Worm (Caenorhabditis elegans) whole organism, young adult: Measurements from ENCODE around the gene T19D12.4.

Source experiments
- B0261.1 ChIP-seq: sonication (generic microtip); optimal IDR thresholded peaks from 2 replicates; lab custom pipeline; 2016; ENCODE audit warnings: mild to moderate bottlenecking, missing genetic modification characterization, moderate library complexity, missing compliant biosample characterization
- C06A6.2 ChIP-seq: fragments of 200-800 bp; sonication (Bioruptor generic); conservative IDR thresholded peaks from 2 replicates; pipeline ENCODE4 v1.3.6; 2022; ENCODE audit warnings: missing genetic modification characterization, missing compliant biosample characterization
- C17E4.6 ChIP-seq: fragments of 200-800 bp; sonication (Bioruptor generic); IDR thresholded peaks from 2 replicates; pipeline ENCODE4 v1.3.6; 2022; ENCODE audit warnings: missing genetic modification reagents, missing genetic modification characterization, missing compliant biosample characterization
- D2030.7 ChIP-seq: fragments of 200-800 bp; sonication (Bioruptor generic); IDR thresholded peaks from 2 replicates; pipeline ENCODE4 v1.3.6; 2022; ENCODE audit warnings: missing genetic modification reagents, missing genetic modification characterization, missing compliant biosample characterization
- F10E7.11 ChIP-seq: sonication (generic microtip); optimal IDR thresholded peaks from 2 replicates; lab custom pipeline; 2017; ENCODE audit warnings: mild to moderate bottlenecking, missing genetic modification characterization, moderate library complexity, missing compliant biosample characterization
- F23B12.7 ChIP-seq: sonication (generic microtip); optimal IDR thresholded peaks from 2 replicates; lab custom pipeline; 2017; ENCODE audit warnings: missing genetic modification characterization, mild to moderate bottlenecking, missing compliant biosample characterization, antibody characterized with exemption, moderate library complexity; ENCODE audit not compliant: insufficient read depth
- F55B11.4 ChIP-seq: sonication (generic microtip); optimal IDR thresholded peaks from 2 replicates; lab custom pipeline; 2016; ENCODE audit warnings: missing compliant biosample characterization, missing genetic modification characterization, borderline replicate concordance; ENCODE audit not compliant: insufficient read depth
- T26A5.8 ChIP-seq: sonication (generic microtip); optimal IDR thresholded peaks from 2 replicates; lab custom pipeline; 2016; ENCODE audit warnings: missing genetic modification characterization, missing compliant biosample characterization
- atf-7 ChIP-seq: sonication (generic microtip); optimal IDR thresholded peaks from 2 replicates; lab custom pipeline; 2017; ENCODE audit warnings: mild to moderate bottlenecking, missing genetic modification characterization, missing compliant biosample characterization
- attf-5 ChIP-seq: fragments of 200-800 bp; sonication (Bioruptor generic); optimal IDR thresholded peaks from 2 replicates; lab custom pipeline; 2018; ENCODE audit warnings: mild to moderate bottlenecking, missing genetic modification characterization, missing compliant biosample characterization
- bed-2 ChIP-seq: fragments of 200-800 bp; sonication (Bioruptor generic); IDR thresholded peaks from 2 replicates; pipeline ENCODE4 v1.3.6; 2022; ENCODE audit warnings: missing genetic modification reagents, missing genetic modification characterization, missing compliant biosample characterization
- ccch-3 ChIP-seq: fragments of 200-800 bp; sonication (Bioruptor generic); optimal IDR thresholded peaks from 2 replicates; lab custom pipeline; 2018; ENCODE audit warnings: mild to moderate bottlenecking, missing genetic modification characterization, missing compliant biosample characterization
- ceh-100 ChIP-seq: fragments of 200-800 bp; sonication (Bioruptor generic); IDR thresholded peaks from 2 replicates; pipeline ENCODE4 v1.3.6; 2022; ENCODE audit warnings: missing genetic modification reagents, missing genetic modification characterization, missing compliant biosample characterization
- ceh-40 ChIP-seq: fragments of 200-800 bp; sonication (Bioruptor generic); IDR thresholded peaks from 2 replicates; pipeline ENCODE4 v1.3.6; 2022; ENCODE audit warnings: missing genetic modification characterization, missing compliant biosample characterization
- dpff-1 ChIP-seq: sonication (generic microtip); optimal IDR thresholded peaks from 2 replicates; lab custom pipeline; 2017; ENCODE audit warnings: mild to moderate bottlenecking, missing genetic modification characterization, missing compliant biosample characterization
- efl-1 ChIP-seq: fragments of 150-350 bp; optimal IDR thresholded peaks from 2 replicates; lab custom pipeline; 2014; ENCODE audit warnings: missing biosample characterization, missing genetic modification reagents, missing genetic modification characterization
- egrh-3 ChIP-seq: fragments of 200-800 bp; sonication (Bioruptor generic); IDR thresholded peaks from 2 replicates; pipeline ENCODE4 v1.3.6; 2022; ENCODE audit warnings: missing genetic modification reagents, missing genetic modification characterization, missing compliant biosample characterization
- ekl-4 ChIP-seq: fragments of 200-800 bp; sonication (Bioruptor generic); IDR thresholded peaks from 2 replicates; pipeline ENCODE4 v1.3.6; 2022; ENCODE audit warnings: missing genetic modification reagents, missing genetic modification characterization, missing compliant biosample characterization
- hmg-20 ChIP-seq: fragments of 200-800 bp; sonication (Bioruptor generic); IDR thresholded peaks from 2 replicates; pipeline ENCODE4 v1.3.6; 2022; ENCODE audit warnings: missing genetic modification reagents, missing genetic modification characterization, missing compliant biosample characterization
- hsf-1 ChIP-seq: fragments of 200-800 bp; sonication (Bioruptor generic); IDR thresholded peaks from 2 replicates; pipeline ENCODE4 v1.3.6; 2022; ENCODE audit warnings: missing genetic modification reagents, missing genetic modification characterization, missing compliant biosample characterization
- let-607 ChIP-seq, 2 experiments: fragments of 200-800 bp in 1 of 2; sonication (Bioruptor generic) in 1 of 2; sonication (generic microtip) in 1 of 2; optimal IDR thresholded peaks; 2 replicates each; lab custom pipeline; 2016 to 2018; ENCODE audit warnings: mild to moderate bottlenecking in 2 of 2, missing compliant biosample characterization in 2 of 2, missing genetic modification characterization in 2 of 2, moderate library complexity in 2 of 2, missing genotype in 1 of 2
- lin-35 ChIP-seq, 3 experiments: fragments of 150-350 bp in 2 of 3; sonication (generic microtip) in 1 of 3; optimal IDR thresholded peaks; 2 replicates each; lab custom pipeline; 2014 to 2018; ENCODE audit warnings: missing biosample characterization in 3 of 3, missing genetic modification characterization in 3 of 3, missing genetic modification reagents in 3 of 3
- madf-10 ChIP-seq: sonication (generic microtip); optimal IDR thresholded peaks from 2 replicates; lab custom pipeline; 2016; ENCODE audit warnings: mild to moderate bottlenecking, missing genetic modification characterization, missing compliant biosample characterization
- madf-8 ChIP-seq: fragments of 200-800 bp; sonication (Bioruptor generic); conservative IDR thresholded peaks from 2 replicates; pipeline ENCODE4 v1.3.6; 2022; ENCODE audit warnings: missing genetic modification reagents, missing genetic modification characterization, missing compliant biosample characterization
- mcd-1 ChIP-seq: fragments of 200-800 bp; sonication (Bioruptor generic); IDR thresholded peaks from 2 replicates; pipeline ENCODE4 v1.3.6; 2022; ENCODE audit warnings: missing genetic modification reagents, missing genetic modification characterization, missing compliant biosample characterization
- mxl-1 ChIP-seq: sonication (generic microtip); optimal IDR thresholded peaks from 2 replicates; lab custom pipeline; 2016; ENCODE audit warnings: missing genetic modification characterization, missing compliant biosample characterization
- nhr-80 ChIP-seq: sonication (generic microtip); optimal IDR thresholded peaks from 2 replicates; lab custom pipeline; 2016; ENCODE audit warnings: missing genetic modification characterization, missing compliant biosample characterization
- rec-8 ChIP-seq, 2 experiments: sonication (generic microtip); optimal IDR thresholded peaks; 2 replicates each; lab custom pipeline; 2016; ENCODE audit warnings: mild to moderate bottlenecking in 2 of 2, missing genetic modification characterization in 2 of 2, missing genetic modification reagents in 2 of 2, missing genotype in 2 of 2, missing biosample characterization in 1 of 2, missing compliant biosample characterization in 1 of 2, moderate library complexity in 1 of 2
- snpc-1.3 ChIP-seq: sonication (generic microtip); optimal IDR thresholded peaks from 2 replicates; lab custom pipeline; 2017; ENCODE audit warnings: missing genetic modification characterization, mild to moderate bottlenecking, missing compliant biosample characterization, antibody characterized with exemption, moderate library complexity, missing genotype, missing genetic modification reagents; ENCODE audit not compliant: insufficient read depth
- snpc-3.4 ChIP-seq: sonication (generic microtip); optimal IDR thresholded peaks from 2 replicates; lab custom pipeline; 2017; ENCODE audit warnings: missing genetic modification characterization, mild to moderate bottlenecking, missing compliant biosample characterization, antibody characterized with exemption, moderate library complexity, missing genotype, missing genetic modification reagents
- somi-1 ChIP-seq: fragments of 200-800 bp; sonication (Bioruptor generic); optimal IDR thresholded peaks from 2 replicates; lab custom pipeline; 2018; ENCODE audit warnings: mild to moderate bottlenecking, missing genetic modification characterization, missing compliant biosample characterization
- zim-3 ChIP-seq: sonication (generic microtip); optimal IDR thresholded peaks from 2 replicates; lab custom pipeline; 2017; ENCODE audit warnings: mild to moderate bottlenecking, missing genetic modification characterization, moderate library complexity, missing compliant biosample characterization
- ztf-18 ChIP-seq: sonication (generic microtip); optimal IDR thresholded peaks from 2 replicates; lab custom pipeline; 2016; ENCODE audit warnings: missing genotype, mild to moderate bottlenecking, missing genetic modification characterization, missing compliant biosample characterization
- ztf-22 ChIP-seq: fragments of 200-800 bp; sonication (Bioruptor generic); optimal IDR thresholded peaks from 2 replicates; lab custom pipeline; 2018; ENCODE audit warnings: mild to moderate bottlenecking, missing genetic modification characterization, moderate library complexity, missing compliant biosample characterization
- ztf-6 ChIP-seq: fragments of 200-800 bp; sonication (Bioruptor generic); IDR thresholded peaks from 2 replicates; pipeline ENCODE4 v1.3.6; 2022; ENCODE audit warnings: missing genetic modification reagents, missing genetic modification characterization, missing compliant biosample characterization

T19D12.4 gene

ce11 chrII:6654284-6654683 lies 23.4 kb downstream of the T19D12.4 start, which contains the start of gene T19D12.9:
Gene T19D12.9, minus strand, starts transcription at chrII:6654384.
- no peak for TF ChIP-seq egrh-3
- no peak for TF ChIP-seq ztf-22
- no peak for TF ChIP-seq mxl-1
- TF ChIP-seq atf-7 (tag; lab: Kevin White, UChicago): no peak
- no peak for TF ChIP-seq let-607 (tag; optimal IDR thresholded peaks at IDR 0.05; lab: Kevin White, UChicago)
- TF ChIP-seq F23B12.7 (tag; lab: Kevin White, UChicago): no peak
- TF ChIP-seq hsf-1: no peak
- no peak for TF ChIP-seq efl-1 (GFP tag; lab: Kevin White, UChicago)
- TF ChIP-seq dpff-1 (tag; lab: Kevin White, UChicago): no peak
- no peak for TF ChIP-seq ztf-18
- no peak for TF ChIP-seq D2030.7 (GFP tag; lab: Robert Waterston, UW)
- no peak for TF ChIP-seq ccch-3 (GFP tag; lab: Kevin White, UChicago)
- no peak for TF ChIP-seq attf-5 (GFP tag; lab: Kevin White, UChicago)

ce11 chrII:6658766-6659165 lies 27.9 kb downstream of the T19D12.4 start, which contains the start of gene T19D12.10:
Gene T19D12.10, minus strand, starts transcription at chrII:6658866.
- TF ChIP-seq madf-10 (tag; lab: Kevin White, UChicago) (no peak), F55B11.4 (tag; lab: Kevin White, UChicago) (no peak), T26A5.8 (tag; lab: Kevin White, UChicago) (no peak), rec-8 (tag; optimal IDR thresholded peaks at IDR 0.05; lab: Kevin White, UChicago) (no peak), madf-8 (GFP tag; lab: Robert Waterston, UW) (no peak), bed-2 (GFP tag; lab: Robert Waterston, UW) (no peak), ceh-40 (GFP tag; lab: Robert Waterston, UW) (no peak), snpc-3.4 (tag; lab: Kevin White, UChicago) (no peak), somi-1 (GFP tag; lab: Kevin White, UChicago) (no peak), B0261.1 (tag; lab: Kevin White, UChicago) (no peak)
- TF ChIP-seq, all 124 proteins: peak for 0

DNA sequence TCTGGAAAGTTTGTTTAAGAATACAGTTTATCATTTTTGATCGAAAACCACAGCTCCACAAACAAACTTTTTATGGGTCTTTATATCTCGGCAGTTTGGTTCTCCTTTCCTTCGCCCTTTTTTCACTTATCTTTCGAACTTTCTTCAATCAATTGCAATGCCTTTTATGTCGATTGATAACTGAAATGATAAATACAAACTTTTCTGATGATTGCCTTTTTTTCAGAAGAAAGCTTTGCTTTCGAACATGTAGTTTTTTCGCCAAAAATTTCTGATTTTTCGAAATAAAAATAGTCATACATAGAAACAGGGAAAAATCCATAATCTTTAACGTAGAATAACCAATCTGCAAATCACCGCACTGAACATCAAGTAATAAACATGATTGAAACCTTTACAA lies 30.3 kb downstream of the T19D12.4 start, which contains the start of gene T19D12.2:
Gene T19D12.2 (plus strand): TSS at position 125 of the 400 bp plus-strand sequence.
- TF ChIP-seq nhr-80 (tag; lab: Kevin White, UChicago): peak; percentile 53
- no peak for TF ChIP-seq ztf-6 (GFP tag; lab: Robert Waterston, UW)

ce11 chrII:6663799-6664198 lies 32.9 kb downstream of the T19D12.4 start:
- TF ChIP-seq ztf-6 (GFP tag; lab: Robert Waterston, UW) (no peak), nhr-80 (tag; lab: Kevin White, UChicago) (peak; percentile 41)

ce11 chrII:6665908-6666307 lies 35.0 kb downstream of the T19D12.4 start:
- TF ChIP-seq ccch-3 (GFP tag; lab: Kevin White, UChicago) (no peak), nhr-80 (tag; lab: Kevin White, UChicago) (peak; percentile 79), C06A6.2 (GFP tag; lab: Robert Waterston, UW) (no peak)

DNA sequence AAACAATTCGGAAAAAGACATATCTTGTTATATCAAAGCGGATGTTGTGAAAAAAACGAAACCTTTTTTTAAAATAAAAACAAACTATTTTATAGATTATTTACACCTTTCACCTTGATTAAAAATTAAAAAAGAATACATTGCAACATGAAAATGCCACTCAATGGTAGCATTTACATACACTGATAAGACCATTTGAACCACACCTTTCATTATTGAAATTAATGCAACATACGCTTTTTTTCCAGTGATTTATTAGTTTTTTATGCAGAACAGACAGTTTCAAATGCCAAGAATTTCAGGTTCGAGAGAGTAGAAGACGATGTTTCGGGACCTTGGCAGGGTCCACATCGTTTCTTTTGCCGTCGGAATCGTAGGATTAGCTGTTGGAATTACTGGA lies 35.7 kb downstream of the T19D12.4 start, which contains the start of gene T19D12.1:
Gene T19D12.1 (plus strand): TSS at position 301 of the 400 bp plus-strand sequence.
- no peak for TF ChIP-seq lin-35 (GFP tag; optimal IDR thresholded peaks at IDR 0.05; lab: Kevin White, UChicago)
- TF ChIP-seq ekl-4 (GFP tag; lab: Robert Waterston, UW): no peak
- no peak for TF ChIP-seq hmg-20 (GFP tag; lab: Robert Waterston, UW)
- TF ChIP-seq C17E4.6 (GFP tag; lab: Robert Waterston, UW): no peak
- no peak for TF ChIP-seq ceh-100
- TF ChIP-seq F10E7.11: no peak
- TF ChIP-seq zim-3 (tag; lab: Kevin White, UChicago): no peak
- TF ChIP-seq snpc-1.3 (tag; lab: Kevin White, UChicago): no peak
- no peak for TF ChIP-seq T26A5.8 (tag; lab: Kevin White, UChicago)
- no peak for TF ChIP-seq mcd-1 (GFP tag; lab: Robert Waterston, UW)
